Worm (Caenorhabditis elegans) whole organism, L4 larva: ENCODE measurements around the gene fbxc-30.

Experiments
- nhr-28 ChIP-seq: fragments of 150-350 bp; optimal IDR thresholded peaks from 2 replicates; lab custom pipeline; 2014; ENCODE audit warnings: missing biosample characterization, missing genetic modification characterization
- unc-39 ChIP-seq: sonication (generic microtip); optimal IDR thresholded peaks from 2 replicates; lab custom pipeline; 2017; ENCODE audit warnings: missing biosample characterization, missing genetic modification characterization
- zip-2 ChIP-seq: fragments of 150-350 bp; optimal IDR thresholded peaks from 2 replicates; lab custom pipeline; 2014; ENCODE audit warnings: missing biosample characterization, missing genetic modification characterization

ce11 chrII:958618-959017 lies 41.2 kb downstream of the fbxc-30 start, which contains the start of gene sdz-4:
- TF ChIP-seq zip-2 (no peak), unc-39 (no peak), nhr-28 (no peak)
